Fruit fly (Drosophila melanogaster) whole organism, embryonic: ENCODE data around the gene Bacc.

Source experiments
- ATbp ChIP-seq: fragments of 200-800 bp; sonication (Bioruptor generic); optimal IDR thresholded peaks from 2 replicates; lab custom pipeline; 2017; ENCODE audit warnings: missing biosample characterization, mild to moderate bottlenecking, missing genetic modification characterization, missing genetic modification reagents
- Asciz ChIP-seq: fragments of 200-800 bp; sonication (Bioruptor generic); optimal IDR thresholded peaks from 2 replicates; lab custom pipeline; 2017; ENCODE audit warnings: missing biosample characterization, mild to moderate bottlenecking, missing genetic modification characterization, missing genetic modification reagents
- CG10147 ChIP-seq: fragments of 200-800 bp; sonication (Bioruptor generic); optimal IDR thresholded peaks from 2 replicates; lab custom pipeline; 2019; ENCODE audit warnings: missing biosample characterization, mild to moderate bottlenecking, missing genetic modification characterization, moderate library complexity
- CG10209 ChIP-seq: fragments of 200-800 bp; sonication (Bioruptor generic); optimal IDR thresholded peaks from 3 replicates; lab custom pipeline; 2017; ENCODE audit warnings: missing biosample characterization, mild to moderate bottlenecking, missing genetic modification characterization, missing genetic modification reagents
- CG10321 ChIP-seq: fragments of 200-800 bp; sonication (Bioruptor generic); IDR thresholded peaks from 2 replicates; pipeline ENCODE4 v1.3.6; 2022; ENCODE audit warnings: missing biosample characterization, missing genetic modification characterization
- CG12155 ChIP-seq: fragments of 200-800 bp; sonication (Bioruptor generic); optimal IDR thresholded peaks from 3 replicates; lab custom pipeline; 2016; ENCODE audit warnings: missing biosample characterization, missing genetic modification characterization
- CG12219 ChIP-seq: fragments of 200-800 bp; sonication (Bioruptor generic); optimal IDR thresholded peaks from 3 replicates; lab custom pipeline; 2018; ENCODE audit warnings: missing biosample characterization, mild to moderate bottlenecking, missing genetic modification characterization
- CG13424 ChIP-seq: fragments of 200-800 bp; sonication (Bioruptor generic); optimal IDR thresholded peaks from 2 replicates; lab custom pipeline; 2019; ENCODE audit warnings: missing biosample characterization, mild to moderate bottlenecking, missing genetic modification characterization, moderate library complexity
- CG15073 ChIP-seq: fragments of 200-800 bp; sonication (Bioruptor generic); optimal IDR thresholded peaks from 2 replicates; lab custom pipeline; 2016; ENCODE audit warnings: missing biosample characterization, missing genetic modification characterization
- CG18262 ChIP-seq: fragments of 200-800 bp; optimal IDR thresholded peaks from 3 replicates; lab custom pipeline; 2019; ENCODE audit warnings: missing biosample characterization, mild to moderate bottlenecking, missing genetic modification characterization, moderate library complexity
- CG1832 ChIP-seq: fragments of 200-800 bp; sonication (Bioruptor generic); optimal IDR thresholded peaks from 2 replicates; lab custom pipeline; 2017; ENCODE audit warnings: missing biosample characterization, mild to moderate bottlenecking, missing genetic modification characterization, inconsistent platforms
- CG18599 ChIP-seq: fragments of 200-800 bp; sonication (Bioruptor generic); optimal IDR thresholded peaks from 3 replicates; lab custom pipeline; 2017; ENCODE audit warnings: missing biosample characterization, missing genetic modification characterization, mild to moderate bottlenecking, moderate library complexity, missing genetic modification reagents
- CG2202 ChIP-seq: fragments of 200-800 bp; sonication (Bioruptor generic); optimal IDR thresholded peaks from 2 replicates; lab custom pipeline; 2018; ENCODE audit warnings: missing biosample characterization, mild to moderate bottlenecking, missing genetic modification characterization
- CG2678 ChIP-seq: fragments of 200-800 bp; sonication (Bioruptor generic); optimal IDR thresholded peaks from 3 replicates; lab custom pipeline; 2019; ENCODE audit warnings: missing biosample characterization, mild to moderate bottlenecking, missing genetic modification characterization, moderate library complexity
- CG30431 ChIP-seq: fragments of 200-800 bp; sonication (Bioruptor generic); optimal IDR thresholded peaks from 2 replicates; lab custom pipeline; 2017; ENCODE audit warnings: missing biosample characterization, missing genetic modification characterization
- CG3163 ChIP-seq: fragments of 200-800 bp; sonication (Bioruptor generic); optimal IDR thresholded peaks from 3 replicates; lab custom pipeline; 2016; ENCODE audit warnings: missing biosample characterization, missing genetic modification characterization
- CG33213 ChIP-seq: fragments of 200-800 bp; sonication (Bioruptor generic); optimal IDR thresholded peaks from 3 replicates; lab custom pipeline; 2016; ENCODE audit warnings: missing biosample characterization, missing genetic modification characterization
- CG34224 ChIP-seq: fragments of 200-800 bp; sonication (Bioruptor generic); IDR thresholded peaks from 3 replicates; pipeline ENCODE4 v1.3.6; 2022; ENCODE audit warnings: missing biosample characterization, missing genetic modification characterization; ENCODE audit not compliant: partially characterized antibody
- CG3847 ChIP-seq: fragments of 200-800 bp; sonication (Bioruptor generic); IDR thresholded peaks from 2 replicates; pipeline ENCODE4 v1.3.6; 2022; ENCODE audit warnings: missing biosample characterization, missing genetic modification characterization
- CG4328 ChIP-seq: fragments of 200-800 bp; sonication (Bioruptor generic); optimal IDR thresholded peaks from 3 replicates; lab custom pipeline; 2017; ENCODE audit warnings: missing biosample characterization, missing genetic modification reagents, missing genetic modification characterization
- CG43689 ChIP-seq: fragments of 200-800 bp; sonication (Bioruptor generic); IDR thresholded peaks from 2 replicates; pipeline ENCODE4 v1.3.6; 2022; ENCODE audit warnings: missing biosample characterization, missing genetic modification characterization
- CG6683 ChIP-seq: fragments of 200-800 bp; sonication (Bioruptor generic); optimal IDR thresholded peaks from 2 replicates; lab custom pipeline; 2017; ENCODE audit warnings: missing biosample characterization, mild to moderate bottlenecking, missing genetic modification characterization, missing genetic modification reagents
- CG7556 ChIP-seq: fragments of 200-800 bp; sonication (Bioruptor generic); optimal IDR thresholded peaks from 2 replicates; lab custom pipeline; 2017; ENCODE audit warnings: missing biosample characterization, mild to moderate bottlenecking, missing genetic modification characterization
- CG7839 ChIP-seq: fragments of 200-800 bp; sonication (Bioruptor generic); optimal IDR thresholded peaks from 3 replicates; lab custom pipeline; 2018; ENCODE audit warnings: missing biosample characterization, mild to moderate bottlenecking, missing genetic modification characterization, moderate library complexity
- CG8944 ChIP-seq: fragments of 200-800 bp; sonication (Bioruptor generic); optimal IDR thresholded peaks from 3 replicates; lab custom pipeline; 2016; ENCODE audit warnings: missing biosample characterization, missing genetic modification characterization
- CG9215 ChIP-seq: fragments of 200-800 bp; sonication (Bioruptor generic); IDR thresholded peaks from 2 replicates; pipeline ENCODE4 v1.3.6; 2022; ENCODE audit warnings: missing biosample characterization, missing genetic modification characterization
- CG9609 ChIP-seq: fragments of 200-800 bp; sonication (Bioruptor generic); optimal IDR thresholded peaks from 3 replicates; lab custom pipeline; 2016; ENCODE audit warnings: missing biosample characterization, missing genetic modification characterization
- CG9817 ChIP-seq: fragments of 200-800 bp; sonication (Bioruptor generic); optimal IDR thresholded peaks from 2 replicates; lab custom pipeline; 2018; ENCODE audit warnings: missing biosample characterization, mild to moderate bottlenecking, missing genetic modification characterization, moderate library complexity
- Fer2 ChIP-seq: fragments of 200-800 bp; sonication (Bioruptor generic); optimal IDR thresholded peaks from 2 replicates; lab custom pipeline; 2018; ENCODE audit warnings: missing biosample characterization, mild to moderate bottlenecking, missing genetic modification characterization, moderate library complexity
- H2.0 ChIP-seq: fragments of 200-800 bp; sonication (Bioruptor generic); IDR thresholded peaks from 2 replicates; pipeline ENCODE4 v1.3.6; 2022; ENCODE audit warnings: missing biosample characterization, missing genetic modification characterization
- HLH4C ChIP-seq: fragments of 200-800 bp; sonication (Bioruptor generic); IDR thresholded peaks from 3 replicates; pipeline ENCODE4 v1.3.6; 2022; ENCODE audit warnings: missing biosample characterization, missing genetic modification characterization; ENCODE audit not compliant: partially characterized antibody
- Hmx ChIP-seq: fragments of 200-800 bp; sonication (Bioruptor generic); optimal IDR thresholded peaks from 2 replicates; lab custom pipeline; 2016; ENCODE audit warnings: missing biosample characterization, missing genetic modification characterization
- Jarid2 ChIP-seq: fragments of 200-800 bp; sonication (Bioruptor generic); optimal IDR thresholded peaks from 3 replicates; lab custom pipeline; 2017; ENCODE audit warnings: mild to moderate bottlenecking, missing biosample characterization, missing genetic modification reagents, missing genetic modification characterization
- ash1 ChIP-seq: fragments of 200-800 bp; sonication (Bioruptor generic); optimal IDR thresholded peaks from 2 replicates; lab custom pipeline; 2018; ENCODE audit warnings: missing biosample characterization, mild to moderate bottlenecking, missing genetic modification characterization
- cad ChIP-seq: fragments of >200 bp; optimal IDR thresholded peaks from 2 replicates; lab custom pipeline; 2017; ENCODE audit warnings: missing biosample characterization, missing genetic modification characterization
- cg ChIP-seq: fragments of 200-800 bp; sonication (Bioruptor generic); optimal IDR thresholded peaks from 3 replicates; lab custom pipeline; 2019; ENCODE audit warnings: missing biosample characterization, mild to moderate bottlenecking, missing genetic modification characterization, moderate library complexity
- en ChIP-seq: fragments of 200-800 bp; sonication (Bioruptor generic); optimal IDR thresholded peaks from 2 replicates; lab custom pipeline; 2016; ENCODE audit warnings: missing biosample characterization, missing genetic modification characterization
- fd3F ChIP-seq: fragments of 200-800 bp; sonication (Bioruptor generic); optimal IDR thresholded peaks from 2 replicates; lab custom pipeline; 2018; ENCODE audit warnings: missing biosample characterization, mild to moderate bottlenecking, missing genetic modification characterization, moderate library complexity
- fd64A ChIP-seq: fragments of 200-800 bp; sonication (Bioruptor generic); optimal IDR thresholded peaks from 3 replicates; lab custom pipeline; 2018; ENCODE audit warnings: missing biosample characterization, mild to moderate bottlenecking, missing genetic modification characterization
- ind ChIP-seq: fragments of 200-800 bp; sonication (Bioruptor generic); optimal IDR thresholded peaks from 3 replicates; lab custom pipeline; 2016; ENCODE audit warnings: missing biosample characterization, missing genetic modification characterization
- jigr1 ChIP-seq: fragments of 200-800 bp; sonication (Bioruptor generic); IDR thresholded peaks from 3 replicates; pipeline ENCODE4 v1.3.6; 2022; ENCODE audit warnings: missing biosample characterization, missing genetic modification characterization
- jing ChIP-seq: fragments of 200-800 bp; sonication (Bioruptor generic); optimal IDR thresholded peaks from 2 replicates; lab custom pipeline; 2018; ENCODE audit warnings: missing biosample characterization, mild to moderate bottlenecking, missing genetic modification characterization
- kni ChIP-seq: fragments of 200-800 bp; sonication (Bioruptor generic); optimal IDR thresholded peaks from 3 replicates; lab custom pipeline; 2017; ENCODE audit warnings: mild to moderate bottlenecking, missing biosample characterization, missing genetic modification reagents, missing genetic modification characterization
- pb ChIP-seq: fragments of 200-800 bp; sonication (Bioruptor generic); optimal IDR thresholded peaks from 3 replicates; lab custom pipeline; 2016; ENCODE audit warnings: missing biosample characterization, missing genetic modification characterization
- psq ChIP-seq: fragments of 200-800 bp; sonication (Bioruptor generic); optimal IDR thresholded peaks from 2 replicates; lab custom pipeline; 2017; ENCODE audit warnings: missing biosample characterization, missing genetic modification characterization
- slbo ChIP-seq: fragments of 200-800 bp; sonication (Bioruptor generic); IDR thresholded peaks from 2 replicates; pipeline ENCODE4 v1.3.6; 2022; ENCODE audit warnings: missing biosample characterization, missing genetic modification characterization
- tgo ChIP-seq: fragments of 200-800 bp; sonication (Bioruptor generic); IDR thresholded peaks from 3 replicates; pipeline ENCODE4 v1.3.6; 2022; ENCODE audit warnings: missing biosample characterization, missing genetic modification characterization
- tin ChIP-seq: fragments of 200-800 bp; sonication (Bioruptor generic); optimal IDR thresholded peaks from 3 replicates; lab custom pipeline; 2016; ENCODE audit warnings: missing biosample characterization, missing genetic modification characterization
- trem ChIP-seq: fragments of 200-800 bp; optimal IDR thresholded peaks from 3 replicates; lab custom pipeline; 2019; ENCODE audit warnings: missing biosample characterization, mild to moderate bottlenecking, missing genetic modification characterization, moderate library complexity

Gene Bacc

DNA sequence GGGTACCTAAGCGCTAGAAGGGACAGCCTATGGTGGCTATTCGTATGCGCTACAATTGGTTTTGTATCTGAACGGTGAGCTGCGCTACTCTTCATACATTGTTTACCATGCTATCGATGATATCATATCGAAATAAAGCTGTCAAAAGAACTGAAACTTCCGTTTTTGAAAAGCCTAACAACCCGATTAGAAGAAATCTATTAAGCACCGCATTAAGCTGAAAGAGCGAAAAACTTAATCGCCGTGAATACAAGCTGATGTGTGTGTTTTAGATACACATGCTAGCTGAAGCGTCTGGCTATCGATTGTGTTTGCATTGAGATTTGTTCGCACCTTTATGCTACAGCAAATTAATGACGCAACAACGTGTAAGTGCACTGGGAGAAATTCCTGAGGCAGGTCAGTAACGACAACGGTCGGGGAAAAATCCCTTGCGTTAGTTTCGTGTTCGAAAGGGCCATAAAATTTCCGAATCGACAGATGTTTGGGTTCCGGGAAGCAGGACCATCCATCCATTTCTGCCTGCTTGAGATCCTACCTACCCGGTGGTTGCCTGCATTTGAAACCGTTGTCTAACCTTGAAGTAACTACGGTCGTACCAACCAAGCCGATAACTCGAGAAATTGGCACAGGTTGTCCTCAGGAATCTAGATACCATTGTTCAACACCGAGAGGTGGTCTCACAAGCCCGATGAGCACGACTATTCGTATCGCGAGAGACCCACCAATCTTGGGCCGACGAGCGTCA is 1.7 kb upstream of the Bacc start (continued):
- peak; percentile 33 for TF ChIP-seq psq
- TF ChIP-seq Hmx (GFP tag; lab: Kevin White, UChicago) = peak; percentile 16
- TF ChIP-seq H2.0 (GFP tag; lab: Robert Waterston, UW) = no peak
- TF ChIP-seq tin = peak; percentile 58
- TF ChIP-seq jing (GFP tag; lab: Kevin White, UChicago) = peak; percentile 48
- peak; percentile 87 for TF ChIP-seq CG7839 (tag; lab: Kevin White, UChicago)
- no peak for TF ChIP-seq tgo (GFP tag; lab: Robert Waterston, UW)
- peak; percentile 81 for TF ChIP-seq CG8944
- TF ChIP-seq CG43689 (GFP tag; lab: Robert Waterston, UW) = no peak
- peak; percentile 71 for TF ChIP-seq pb
- TF ChIP-seq slbo (GFP tag; lab: Robert Waterston, UW) = no peak
- TF ChIP-seq CG3847 (GFP tag; lab: Robert Waterston, UW) = no peak
- peak; percentile 67 for TF ChIP-seq Asciz (GFP tag; lab: Kevin White, UChicago)
- no peak for TF ChIP-seq jigr1 (GFP tag; lab: Robert Waterston, UW)
- peak; percentile 81 for TF ChIP-seq CG10209 (GFP tag; lab: Kevin White, UChicago)
- no peak for TF ChIP-seq CG9215
- TF ChIP-seq CG7556 (GFP tag; lab: Kevin White, UChicago) = peak; percentile 84
- TF ChIP-seq cad (GFP tag; lab: Kevin White, UChicago) = peak; percentile 90
- peak; percentile 92 for TF ChIP-seq CG18599
- TF ChIP-seq ind = peak; percentile 89
- TF ChIP-seq HLH4C = no peak
- peak; percentile 64 for TF ChIP-seq Jarid2 (GFP tag; lab: Kevin White, UChicago)
- peak; percentile 30 for TF ChIP-seq CG4328 (GFP tag; lab: Kevin White, UChicago)
- peak; percentile 40 for TF ChIP-seq trem (tag; lab: Kevin White, UChicago)
- peak; percentile 55 for TF ChIP-seq CG3163 (GFP tag; lab: Kevin White, UChicago)
- TF ChIP-seq fd3F = peak; percentile 68
- TF ChIP-seq CG9609 = peak; percentile 72
- TF ChIP-seq CG33213 (GFP tag; lab: Kevin White, UChicago) = peak; percentile 72
- TF ChIP-seq CG12219 (GFP tag; lab: Kevin White, UChicago) = peak; percentile 72
- peak; percentile 62 for TF ChIP-seq ash1 (GFP tag; lab: Kevin White, UChicago)
- peak; percentile 52 for TF ChIP-seq CG6683 (GFP tag; lab: Kevin White, UChicago)
- TF ChIP-seq CG1832 (GFP tag; lab: Kevin White, UChicago) = no peak
- TF ChIP-seq CG18262 = peak; percentile 83
- TF ChIP-seq CG10321 (GFP tag; lab: Robert Waterston, UW) = no peak
- no peak for TF ChIP-seq CG34224 (GFP tag; lab: Robert Waterston, UW)
- peak; percentile 73 for TF ChIP-seq CG13424 (tag; lab: Kevin White, UChicago)
- peak; percentile 50 for TF ChIP-seq en (GFP tag; lab: Kevin White, UChicago)
- TF ChIP-seq CG9817 (tag; lab: Kevin White, UChicago) = peak; percentile 34
- peak; percentile 66 for TF ChIP-seq kni (GFP tag; lab: Kevin White, UChicago)
- no peak for TF ChIP-seq cg (GFP tag; lab: Kevin White, UChicago)
- TF ChIP-seq CG2678 = peak; percentile 91
- peak; percentile 55 for TF ChIP-seq Fer2 (tag; lab: Kevin White, UChicago)
- TF ChIP-seq CG15073 (GFP tag; lab: Kevin White, UChicago) = no peak
- TF ChIP-seq CG12155 (GFP tag; lab: Kevin White, UChicago) = peak; percentile 74
- peak; percentile 66 for TF ChIP-seq CG30431 (GFP tag; lab: Kevin White, UChicago)
- TF ChIP-seq CG10147 (GFP tag; lab: Kevin White, UChicago) = peak; percentile 80
- peak; percentile 59 for TF ChIP-seq fd64A (GFP tag; lab: Kevin White, UChicago)
- TF ChIP-seq ATbp (GFP tag; lab: Kevin White, UChicago) = peak; percentile 63
- peak; percentile 28 for TF ChIP-seq CG2202 (tag; lab: Kevin White, UChicago)
